Worm (Caenorhabditis elegans) whole organism, L3 larva: Measurements from ENCODE around the gene ZK1307.8.

Experiments used
- aly-2 ChIP-seq: fragments of 150-350 bp; optimal IDR thresholded peaks from 2 replicates; lab custom pipeline; 2014; ENCODE audit warnings: missing biosample characterization, missing genetic modification characterization
- ceh-82 ChIP-seq: fragments of 150-350 bp; optimal IDR thresholded peaks from 2 replicates; lab custom pipeline; 2014; ENCODE audit warnings: missing biosample characterization, missing genetic modification characterization
- fos-1 ChIP-seq: fragments of 150-350 bp; optimal IDR thresholded peaks from 2 replicates; lab custom pipeline; 2014; ENCODE audit warnings: missing biosample characterization, missing genetic modification characterization
- lin-39 ChIP-seq: fragments of 150-350 bp; optimal IDR thresholded peaks from 2 replicates; lab custom pipeline; 2018; ENCODE audit warnings: missing biosample characterization, missing genetic modification reagents, missing genetic modification characterization
- mdl-1 ChIP-seq: fragments of 150-350 bp; optimal IDR thresholded peaks from 2 replicates; lab custom pipeline; 2014; ENCODE audit warnings: missing biosample characterization, missing genetic modification characterization
- nhr-12 ChIP-seq: fragments of 150-350 bp; optimal IDR thresholded peaks from 2 replicates; lab custom pipeline; 2014; ENCODE audit warnings: missing biosample characterization, missing genetic modification characterization
- nhr-76 ChIP-seq: fragments of 150-350 bp; sonication (generic microtip); optimal IDR thresholded peaks from 5 replicates; lab custom pipeline; 2014; ENCODE audit warnings: missing biosample characterization, missing genetic modification characterization
- nhr-77 ChIP-seq: fragments of 150-350 bp; optimal IDR thresholded peaks from 2 replicates; lab custom pipeline; 2014; ENCODE audit warnings: missing biosample characterization, missing genetic modification characterization
- tbx-2 ChIP-seq: sonication (generic microtip); optimal IDR thresholded peaks from 2 replicates; lab custom pipeline; 2016; ENCODE audit warnings: mild to moderate bottlenecking, missing genetic modification characterization, missing compliant biosample characterization
- unc-39 ChIP-seq: sonication (generic microtip); optimal IDR thresholded peaks from 4 replicates; lab custom pipeline; 2017; ENCODE audit warnings: missing biosample characterization, missing genetic modification characterization
- ztf-11 ChIP-seq: fragments of 150-350 bp; optimal IDR thresholded peaks from 2 replicates; lab custom pipeline; 2014; ENCODE audit warnings: missing biosample characterization, missing genetic modification characterization

DNA sequence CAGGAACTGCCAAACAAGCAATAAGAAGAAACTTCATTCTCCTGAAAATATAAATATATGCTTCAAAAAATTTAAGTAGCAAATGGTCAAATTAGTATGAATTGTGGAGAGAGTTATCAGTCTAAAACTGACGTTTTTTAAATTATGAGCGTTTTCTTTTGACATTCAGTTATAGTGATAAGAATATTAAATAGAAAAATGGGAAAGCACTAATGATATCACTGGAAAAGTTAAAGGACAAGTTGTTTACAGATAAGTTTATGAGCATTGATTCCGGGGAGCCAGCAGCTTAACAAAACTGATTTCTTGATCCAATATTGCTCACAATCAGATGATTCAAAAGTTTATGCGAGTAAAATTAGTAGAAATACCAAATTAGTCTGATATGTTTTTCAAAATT, 36.0 kb downstream of the ZK1307.8 start, which contains the start of gene ZK1320.3:
- TF ChIP-seq tbx-2 (tag; lab: Kevin White, UChicago) (no peak), aly-2 (tag; lab: Kevin White, UChicago) (no peak), unc-39 (tag; lab: Kevin White, UChicago) (no peak), lin-39 (tag; lab: Kevin White, UChicago) (no peak), mdl-1 (no peak), ztf-11 (tag; lab: Kevin White, UChicago) (no peak), nhr-77 (tag; lab: Kevin White, UChicago) (no peak), nhr-12 (tag; lab: Kevin White, UChicago) (no peak), ceh-82 (tag; lab: Kevin White, UChicago) (no peak), nhr-76 (no peak), fos-1 (tag; lab: Kevin White, UChicago) (no peak)
